Worm (Caenorhabditis elegans): Measurements from ENCODE around the gene C40A11.3.

DNA sequence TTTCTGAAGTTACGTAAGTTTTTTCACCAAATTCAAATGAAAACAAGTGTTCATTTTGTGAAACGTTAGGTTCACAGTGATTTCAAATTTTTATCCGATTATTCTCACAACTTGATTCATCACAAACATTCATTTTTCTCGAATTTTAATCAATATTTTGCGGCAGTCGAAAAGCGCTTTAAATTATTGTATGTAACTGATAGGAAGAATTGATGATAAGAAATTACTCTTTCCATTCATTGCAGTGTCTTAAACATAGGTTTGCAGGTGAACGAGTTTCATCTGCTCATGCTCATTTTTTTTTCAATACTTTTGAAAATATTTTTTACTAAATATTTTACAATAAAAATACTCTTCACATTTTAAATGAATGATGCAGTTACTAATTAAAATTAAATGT lies 11.5 kb downstream of the C40A11.3 start:
- TF ChIP-seq elt-1 (tag; optimal IDR thresholded peaks at IDR 0.05) (no peak), lin-15B (tag; optimal IDR thresholded peaks at IDR 0.05) (no peak), ztf-4 (tag; optimal IDR thresholded peaks at IDR 0.05) (no peak), eor-1 (tag; optimal IDR thresholded peaks at IDR 0.05) (no peak), fkh-10 (GFP tag; optimal IDR thresholded peaks at IDR 0.05) (no peak), unc-39 (tag; optimal IDR thresholded peaks at IDR 0.05) (no peak), nhr-23 (tag; optimal IDR thresholded peaks at IDR 0.05) (no peak), nhr-76 (tag; optimal IDR thresholded peaks at IDR 0.05) (no peak), egl-5 (tag; optimal IDR thresholded peaks at IDR 0.05) (no peak)
